Worm (Caenorhabditis elegans) whole organism, L3 larva: ENCODE measurements around the gene srb-13.

Source experiments
- aly-2 ChIP-seq: fragments of 150-350 bp; optimal IDR thresholded peaks from 2 replicates; lab custom pipeline; 2014; ENCODE audit warnings: missing biosample characterization, missing genetic modification characterization
- ama-1 ChIP-seq: fragments of 150-350 bp; optimal IDR thresholded peaks from 2 replicates; lab custom pipeline; 2018
- ceh-82 ChIP-seq: fragments of 150-350 bp; optimal IDR thresholded peaks from 2 replicates; lab custom pipeline; 2014; ENCODE audit warnings: missing biosample characterization, missing genetic modification characterization
- lin-15B ChIP-seq: fragments of 150-350 bp; optimal IDR thresholded peaks from 2 replicates; lab custom pipeline; 2014; ENCODE audit warnings: missing biosample characterization, missing genetic modification characterization
- nhr-11 ChIP-seq: fragments of 150-350 bp; optimal IDR thresholded peaks from 2 replicates; lab custom pipeline; 2014; ENCODE audit warnings: missing biosample characterization, missing genetic modification characterization
- nhr-25 ChIP-seq: sonication (generic microtip); optimal IDR thresholded peaks from 2 replicates; lab custom pipeline; 2017; ENCODE audit warnings: missing biosample characterization, missing genetic modification characterization
- pqm-1 ChIP-seq: fragments of 150-350 bp; optimal IDR thresholded peaks from 2 replicates; lab custom pipeline; 2017; ENCODE audit warnings: missing biosample characterization, missing genetic modification characterization, inconsistent platforms
- skn-1 ChIP-seq: fragments of 150-350 bp; optimal IDR thresholded peaks from 2 replicates; lab custom pipeline; 2014; ENCODE audit warnings: missing biosample characterization, missing genetic modification characterization
- snpc-4 ChIP-seq: fragments of 150-350 bp; optimal IDR thresholded peaks from 2 replicates; lab custom pipeline; 2014; ENCODE audit warnings: missing biosample characterization, missing genetic modification characterization
- unc-62 ChIP-seq: fragments of 150-350 bp; sonication (generic microtip); optimal IDR thresholded peaks from 4 replicates; lab custom pipeline; 2014; ENCODE audit warnings: missing biosample characterization, missing genetic modification reagents, missing genetic modification characterization
- zag-1 ChIP-seq: fragments of 150-350 bp; optimal IDR thresholded peaks from 2 replicates; lab custom pipeline; 2014; ENCODE audit warnings: missing biosample characterization, missing genetic modification characterization

ce11 chrII:5202930-5203329 is 45.5 kb upstream of the srb-13 start, which contains the start of gene ampd-1:
- TF ChIP-seq snpc-4 = no peak
- peak; percentile 8 for TF ChIP-seq skn-1 (tag; lab: Kevin White, UChicago)
- no peak for TF ChIP-seq nhr-25 (tag; lab: Kevin White, UChicago)
- no peak for TF ChIP-seq ama-1 (lab: Kevin White, UChicago)
- no peak for TF ChIP-seq nhr-11 (tag; lab: Kevin White, UChicago)
- TF ChIP-seq unc-62 (GFP tag; lab: Kevin White, UChicago) = no peak
- TF ChIP-seq aly-2 (tag; lab: Kevin White, UChicago) = no peak
- TF ChIP-seq pqm-1 = peak; percentile 68
- TF ChIP-seq zag-1 (tag; lab: Kevin White, UChicago) = no peak
- TF ChIP-seq ceh-82 (tag; lab: Kevin White, UChicago) = no peak
- no peak for TF ChIP-seq lin-15B (tag; lab: Kevin White, UChicago)
